Fruit fly (Drosophila melanogaster) whole organism, wandering third instar larva: ENCODE measurements around the gene nht.
A peak's percentile ranks its signal among the peaks of the same experiment; 100 is the strongest.

Source experiments
- Dif ChIP-seq: fragments of 200-275, 200-300 bp; sonication (Bioruptor generic); optimal IDR thresholded peaks from 2 replicates; lab custom pipeline; 2018; ENCODE audit warnings: missing biosample characterization, missing genetic modification characterization; ENCODE audit not compliant: partially characterized antibody
- Mio ChIP-seq: sonication (Bioruptor generic); optimal IDR thresholded peaks from 2 replicates; lab custom pipeline; 2016; ENCODE audit warnings: missing biosample characterization, missing genetic modification characterization
- Rel ChIP-seq, 2 experiments: fragments of 200-800 bp; sonication (Bioruptor generic) in 1 of 2; optimal IDR thresholded peaks; 2 replicates in 1 of 2; 3 replicates in 1 of 2; lab custom pipeline; 2016 to 2019; ENCODE audit warnings: mild to moderate bottlenecking in 2 of 2, missing biosample characterization in 2 of 2, missing genetic modification characterization in 2 of 2, moderate library complexity in 1 of 2
- brk ChIP-seq: fragments of 200-800 bp; sonication (Bioruptor generic); optimal IDR thresholded peaks from 2 replicates; lab custom pipeline; 2016; ENCODE audit warnings: missing biosample characterization, mild to moderate bottlenecking, missing genetic modification characterization
- dmrt93B ChIP-seq: fragments of 200-800 bp; sonication (Bioruptor generic); optimal IDR thresholded peaks from 2 replicates; lab custom pipeline; 2018; ENCODE audit warnings: missing biosample characterization, mild to moderate bottlenecking, missing genetic modification characterization
- pan ChIP-seq: fragments of >200 bp; optimal IDR thresholded peaks from 2 replicates; lab custom pipeline; 2017
- psq ChIP-seq: fragments of 200-800 bp; sonication (Bioruptor generic); optimal IDR thresholded peaks from 3 replicates; lab custom pipeline; 2017; ENCODE audit warnings: missing biosample characterization, mild to moderate bottlenecking, missing genetic modification characterization, moderate library complexity
- usp ChIP-seq: fragments of >200 bp; optimal IDR thresholded peaks from 2 replicates; lab custom pipeline; 2017; ENCODE audit warnings: missing biosample characterization, missing genetic modification characterization

DNA sequence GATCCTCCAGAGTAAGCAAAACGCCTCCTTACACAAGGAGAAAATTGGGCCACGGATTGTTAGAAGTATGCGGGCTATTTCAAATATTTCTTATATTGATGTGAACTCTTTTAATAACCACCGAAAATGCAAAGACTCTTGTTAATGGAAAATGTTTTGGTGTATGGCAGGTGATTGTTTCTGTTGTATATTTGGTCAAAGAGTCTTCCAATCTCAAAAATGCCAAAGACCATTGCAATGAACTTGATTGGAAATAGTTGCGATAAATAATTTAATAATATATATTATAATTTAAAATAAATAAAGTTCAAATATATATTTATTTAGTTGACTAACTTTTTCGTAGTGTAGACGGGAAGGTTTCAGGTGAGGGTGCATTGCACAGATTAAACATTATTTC, 45.3 kb upstream of the nht start:
- no peak for TF ChIP-seq usp
- no peak for TF ChIP-seq Dif
- TF ChIP-seq psq (GFP tag; lab: Kevin White, UChicago), result peak; percentile 40
- no peak for TF ChIP-seq dmrt93B (GFP tag; lab: Kevin White, UChicago)
- no peak for TF ChIP-seq Rel (GFP tag; optimal IDR thresholded peaks at IDR 0.05; lab: Kevin White, UChicago)
- no peak for TF ChIP-seq Rel (tag; optimal IDR thresholded peaks at IDR 0.05; lab: Kevin White, UChicago)
- no peak for TF ChIP-seq pan (lab: Kevin White, UChicago)
- TF ChIP-seq brk (GFP tag; lab: Kevin White, UChicago), result no peak
- no peak for TF ChIP-seq Mio (GFP tag; lab: Kevin White, UChicago)
